Worm (Caenorhabditis elegans) whole organism, late embryonic: Measurements from ENCODE around the gene Y66D12A.19.
A peak's percentile ranks its signal among the peaks of the same experiment; 100 is the strongest.

ENCODE experiments used
- C08G9.2 ChIP-seq: sonication (generic microtip); optimal IDR thresholded peaks from 2 replicates; lab custom pipeline; 2016; ENCODE audit warnings: mild to moderate bottlenecking, missing genetic modification characterization, moderate library complexity, missing compliant biosample characterization
- K09A11.1 ChIP-seq: sonication (generic microtip); optimal IDR thresholded peaks from 2 replicates; lab custom pipeline; 2017; ENCODE audit warnings: antibody characterized with exemption, mild to moderate bottlenecking, missing genetic modification characterization, missing compliant biosample characterization; ENCODE audit not compliant: insufficient read depth
- ceh-22 ChIP-seq: sonication (generic microtip); optimal IDR thresholded peaks from 2 replicates; lab custom pipeline; 2017; ENCODE audit warnings: missing biosample characterization, missing genetic modification characterization
- ceh-45 ChIP-seq: fragments of 200-800 bp; sonication (Bioruptor generic); IDR thresholded peaks from 2 replicates; pipeline ENCODE4 v1.3.6; 2022; ENCODE audit warnings: missing genetic modification reagents, missing genetic modification characterization, missing compliant biosample characterization
- che-1 ChIP-seq: sonication (generic microtip); optimal IDR thresholded peaks from 2 replicates; lab custom pipeline; 2016; ENCODE audit warnings: mild to moderate bottlenecking, missing genetic modification characterization, missing compliant biosample characterization
- dmd-4 ChIP-seq: sonication (generic microtip); optimal IDR thresholded peaks from 2 replicates; lab custom pipeline; 2016; ENCODE audit warnings: borderline replicate concordance, missing genetic modification characterization, missing compliant biosample characterization
- dve-1 ChIP-seq: sonication (generic microtip); optimal IDR thresholded peaks from 2 replicates; lab custom pipeline; 2017; ENCODE audit warnings: antibody characterized with exemption, mild to moderate bottlenecking, missing genetic modification characterization, missing compliant biosample characterization
- elt-2 ChIP-seq: sonication (generic microtip); optimal IDR thresholded peaks from 2 replicates; lab custom pipeline; 2016; ENCODE audit warnings: missing genetic modification reagents, missing genetic modification characterization, missing compliant biosample characterization
- elt-4 ChIP-seq: sonication (generic microtip); optimal IDR thresholded peaks from 2 replicates; lab custom pipeline; 2016; ENCODE audit warnings: missing genetic modification characterization, missing compliant biosample characterization
- eyg-1 ChIP-seq: sonication (generic microtip); optimal IDR thresholded peaks from 2 replicates; lab custom pipeline; 2016; ENCODE audit warnings: missing genotype, missing genetic modification characterization, missing compliant biosample characterization
- fax-1 ChIP-seq: sonication (generic microtip); optimal IDR thresholded peaks from 2 replicates; lab custom pipeline; 2016; ENCODE audit warnings: missing genotype, missing genetic modification characterization, missing compliant biosample characterization
- fkh-6 ChIP-seq: sonication (generic microtip); optimal IDR thresholded peaks from 2 replicates; lab custom pipeline; 2016; ENCODE audit warnings: missing genetic modification characterization, missing compliant biosample characterization
- gmeb-2 ChIP-seq: sonication (generic microtip); optimal IDR thresholded peaks from 2 replicates; lab custom pipeline; 2016; ENCODE audit warnings: missing genetic modification characterization, inconsistent platforms, missing compliant biosample characterization
- hlh-15 ChIP-seq: sonication (generic microtip); optimal IDR thresholded peaks from 2 replicates; lab custom pipeline; 2016; ENCODE audit warnings: missing genetic modification characterization, missing compliant biosample characterization
- hlh-30 ChIP-seq: sonication (generic microtip); optimal IDR thresholded peaks from 2 replicates; lab custom pipeline; 2017; ENCODE audit warnings: antibody characterized with exemption, missing genetic modification characterization, missing compliant biosample characterization; ENCODE audit not compliant: insufficient read depth
- hlh-6 ChIP-seq: sonication (generic microtip); optimal IDR thresholded peaks from 2 replicates; lab custom pipeline; 2016; ENCODE audit warnings: missing genotype, missing genetic modification characterization, missing compliant biosample characterization
- hlh-8 ChIP-seq: sonication (generic microtip); optimal IDR thresholded peaks from 2 replicates; lab custom pipeline; 2016; ENCODE audit warnings: missing genotype, missing genetic modification characterization, missing compliant biosample characterization
- lin-11 ChIP-seq: fragments of 200-800 bp; sonication (Bioruptor generic); optimal IDR thresholded peaks from 2 replicates; lab custom pipeline; 2018; ENCODE audit warnings: mild to moderate bottlenecking, missing genetic modification characterization, missing compliant biosample characterization
- madf-2 ChIP-seq: sonication (generic microtip); optimal IDR thresholded peaks from 2 replicates; lab custom pipeline; 2017; ENCODE audit warnings: missing genetic modification characterization, missing compliant biosample characterization
- mec-3 ChIP-seq: sonication (generic microtip); optimal IDR thresholded peaks from 2 replicates; lab custom pipeline; 2016; ENCODE audit warnings: borderline replicate concordance, missing genetic modification characterization, missing compliant biosample characterization
- nfya-1 ChIP-seq: sonication (generic microtip); optimal IDR thresholded peaks from 2 replicates; lab custom pipeline; 2017; ENCODE audit warnings: missing genetic modification characterization, mild to moderate bottlenecking, missing compliant biosample characterization, antibody characterized with exemption, moderate library complexity
- nhr-232 ChIP-seq: sonication (generic microtip); optimal IDR thresholded peaks from 2 replicates; lab custom pipeline; 2016; ENCODE audit warnings: missing genetic modification characterization, missing compliant biosample characterization
- pag-3 ChIP-seq: sonication (generic microtip); optimal IDR thresholded peaks from 2 replicates; lab custom pipeline; 2016; ENCODE audit warnings: missing compliant biosample characterization, missing genetic modification characterization, borderline replicate concordance
- pat-9 ChIP-seq: fragments of 200-800 bp; sonication (Bioruptor generic); optimal IDR thresholded peaks from 2 replicates; lab custom pipeline; 2018; ENCODE audit warnings: mild to moderate bottlenecking, missing genetic modification characterization, moderate library complexity, missing compliant biosample characterization
- pha-2 ChIP-seq: sonication (generic microtip); optimal IDR thresholded peaks from 2 replicates; lab custom pipeline; 2017; ENCODE audit warnings: mild to moderate bottlenecking, missing genetic modification characterization, missing compliant biosample characterization
- pha-4 ChIP-seq: fragments of 150-350 bp; optimal IDR thresholded peaks from 2 replicates; lab custom pipeline; 2018; ENCODE audit warnings: missing biosample characterization, missing genetic modification reagents, missing genetic modification characterization
- pqm-1 ChIP-seq: sonication (generic microtip); optimal IDR thresholded peaks from 2 replicates; lab custom pipeline; 2016; ENCODE audit warnings: missing genetic modification characterization, missing compliant biosample characterization
- pros-1 ChIP-seq: fragments of 150-350 bp; optimal IDR thresholded peaks from 2 replicates; lab custom pipeline; 2014; ENCODE audit warnings: missing biosample characterization, missing genetic modification reagents, missing genetic modification characterization
- ref-2 ChIP-seq: sonication (generic microtip); optimal IDR thresholded peaks from 2 replicates; lab custom pipeline; 2016; ENCODE audit warnings: missing genetic modification characterization, missing compliant biosample characterization
- sdc-2 ChIP-seq: sonication (generic microtip); optimal IDR thresholded peaks from 2 replicates; lab custom pipeline; 2016; ENCODE audit warnings: missing genotype, missing genetic modification characterization, missing compliant biosample characterization
- sox-2 ChIP-seq: fragments of 200-800 bp; sonication (Bioruptor generic); IDR thresholded peaks from 2 replicates; pipeline ENCODE4 v1.3.6; 2022; ENCODE audit warnings: missing genetic modification reagents, missing genetic modification characterization, missing compliant biosample characterization
- tbx-2 ChIP-seq: sonication (generic microtip); optimal IDR thresholded peaks from 2 replicates; lab custom pipeline; 2016; ENCODE audit warnings: missing genetic modification characterization, missing compliant biosample characterization
- tbx-7 ChIP-seq: sonication (generic microtip); optimal IDR thresholded peaks from 2 replicates; lab custom pipeline; 2016; ENCODE audit warnings: missing genotype, missing genetic modification characterization, missing compliant biosample characterization
- unc-42 ChIP-seq: sonication (generic microtip); optimal IDR thresholded peaks from 2 replicates; lab custom pipeline; 2016; ENCODE audit warnings: missing genotype, missing genetic modification characterization, missing compliant biosample characterization
- unc-55 ChIP-seq: sonication (generic microtip); optimal IDR thresholded peaks from 2 replicates; lab custom pipeline; 2017; ENCODE audit warnings: missing biosample characterization, missing genetic modification reagents, missing genetic modification characterization
- unc-86 ChIP-seq: sonication (generic microtip); optimal IDR thresholded peaks from 2 replicates; lab custom pipeline; 2016; ENCODE audit warnings: missing genetic modification characterization, missing compliant biosample characterization
- zip-5 ChIP-seq: sonication (generic microtip); optimal IDR thresholded peaks from 2 replicates; lab custom pipeline; 2016; ENCODE audit warnings: missing genetic modification characterization, missing compliant biosample characterization
- ztf-16 ChIP-seq: sonication (generic microtip); optimal IDR thresholded peaks from 2 replicates; lab custom pipeline; 2017; ENCODE audit warnings: missing genetic modification characterization, missing compliant biosample characterization

The Y66D12A.19 gene

DNA sequence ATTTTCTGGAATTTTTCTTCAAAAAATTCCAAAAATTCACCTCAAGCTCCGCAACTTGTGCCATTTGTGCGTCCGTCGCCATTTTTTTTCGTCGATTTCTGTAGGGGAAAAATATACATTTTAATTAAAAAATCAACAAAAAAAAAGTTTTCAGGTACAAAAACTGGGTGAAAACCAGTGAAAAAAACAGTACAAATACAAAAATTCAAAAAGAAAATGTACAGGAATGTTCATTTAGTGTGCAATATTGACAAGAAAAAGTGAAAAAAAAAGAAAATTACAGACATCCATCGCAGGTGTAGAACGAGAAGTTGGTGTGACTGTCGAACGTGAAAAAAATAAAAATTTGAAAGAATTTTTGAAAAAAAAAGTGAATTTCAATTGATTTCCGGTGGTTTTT, 6.1 kb upstream of the Y66D12A.19 start, which contains the start of gene tin-10:
Gene tin-10 (minus strand): TSS at position 101 of the 400 bp plus-strand sequence.
- no peak for TF ChIP-seq lin-11 (tag; lab: Kevin White, UChicago)
- no peak for TF ChIP-seq pqm-1 (tag; lab: Kevin White, UChicago)
- no peak for TF ChIP-seq hlh-8
- TF ChIP-seq mec-3 (tag; lab: Kevin White, UChicago) = no peak
- no peak for TF ChIP-seq unc-86 (tag; lab: Kevin White, UChicago)
- TF ChIP-seq pros-1 (tag; lab: Kevin White, UChicago) = no peak
- TF ChIP-seq ztf-16 (tag; lab: Kevin White, UChicago) = no peak
- no peak for TF ChIP-seq hlh-30 (tag; lab: Kevin White, UChicago)
- no peak for TF ChIP-seq pat-9 (tag; lab: Kevin White, UChicago)

- TF ChIP-seq nfya-1 (peak; percentile 33), tbx-7 (tag; lab: Kevin White, UChicago) (no peak)
Observed at ce11 chrIII:11505213-11505612, 3.7 kb upstream of the Y66D12A.19 start, which contains the start of the genes Y66D12A.21 and spe-6. Gene Y66D12A.21, minus strand, starts transcription at chrIII:11505302. Gene spe-6, plus strand, starts transcription at chrIII:11505488.

ce11 chrIII:11505621-11506020, 3.3 kb upstream of the Y66D12A.19 start:
- no peak for TF ChIP-seq elt-4
- no peak for TF ChIP-seq unc-42
- TF ChIP-seq pha-2 (tag; lab: Kevin White, UChicago) = no peak
- no peak for TF ChIP-seq sdc-2 (tag; lab: Kevin White, UChicago)
- TF ChIP-seq ceh-45 = no peak
- no peak for TF ChIP-seq che-1
- TF ChIP-seq ceh-22 (tag; lab: Kevin White, UChicago) = no peak
- no peak for TF ChIP-seq pqm-1 (tag; lab: Kevin White, UChicago)
- no peak for TF ChIP-seq dmd-4 (tag; lab: Kevin White, UChicago)
- no peak for TF ChIP-seq K09A11.1 (tag; lab: Kevin White, UChicago)
- no peak for TF ChIP-seq zip-5 (tag; lab: Kevin White, UChicago)
- TF ChIP-seq sox-2 (GFP tag; lab: Robert Waterston, UW) = no peak
- TF ChIP-seq fax-1 (tag; lab: Kevin White, UChicago) = no peak
- TF ChIP-seq unc-86 (tag; lab: Kevin White, UChicago) = no peak
- no peak for TF ChIP-seq madf-2 (tag; lab: Kevin White, UChicago)
- no peak for TF ChIP-seq pag-3 (tag; lab: Kevin White, UChicago)
- TF ChIP-seq hlh-8 = no peak
- no peak for TF ChIP-seq ref-2 (tag; lab: Kevin White, UChicago)

DNA sequence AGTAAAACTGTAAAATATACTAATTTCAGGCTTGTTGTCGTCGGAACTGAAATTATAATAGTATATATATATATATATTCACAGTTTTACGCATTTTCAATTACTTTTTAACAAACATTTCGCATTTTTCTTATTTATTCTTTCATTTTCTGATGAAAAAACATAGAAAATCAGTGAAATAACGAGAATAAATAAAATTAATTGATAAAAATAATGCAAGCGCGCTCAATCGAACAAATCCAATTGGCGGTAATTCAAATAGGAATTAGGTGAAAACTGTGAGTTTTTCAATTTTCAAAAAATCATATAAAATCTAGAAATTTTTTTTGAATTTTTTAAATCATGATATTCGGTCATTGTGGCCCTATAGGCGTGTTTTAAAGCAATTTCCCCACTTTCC, 1.2 kb downstream of the Y66D12A.19 start:
- TF ChIP-seq C08G9.2 (tag; lab: Kevin White, UChicago) (no peak), fax-1 (tag; lab: Kevin White, UChicago) (no peak), zip-5 (tag; lab: Kevin White, UChicago) (no peak), dve-1 (tag; lab: Kevin White, UChicago) (no peak), tbx-7 (tag; lab: Kevin White, UChicago) (no peak), lin-11 (tag; lab: Kevin White, UChicago) (no peak), tbx-2 (tag; lab: Kevin White, UChicago) (no peak), eyg-1 (tag; lab: Kevin White, UChicago) (no peak), pha-4 (tag; lab: Kevin White, UChicago) (no peak), unc-42 (no peak), hlh-6 (tag; lab: Kevin White, UChicago) (no peak), ceh-22 (tag; lab: Kevin White, UChicago) (no peak), nhr-232 (tag; lab: Kevin White, UChicago) (no peak), unc-55 (GFP tag; lab: Kevin White, UChicago) (no peak), gmeb-2 (no peak), fkh-6 (tag; lab: Kevin White, UChicago) (no peak), elt-2 (no peak), hlh-15 (tag; lab: Kevin White, UChicago) (no peak), mec-3 (tag; lab: Kevin White, UChicago) (no peak)
- TF ChIP-seq, all 69 proteins: peak for 0
